Worm (Caenorhabditis elegans) whole organism, L2 larva: ENCODE results near the gene arrd-6.
A peak's percentile ranks its signal among the peaks of the same experiment; 100 is the strongest.

Experiments
- C34F6.9 ChIP-seq: fragments of 150-350 bp; optimal IDR thresholded peaks from 2 replicates; lab custom pipeline; 2014; ENCODE audit warnings: missing biosample characterization, missing genetic modification characterization
- F13H6.1 ChIP-seq: sonication (generic microtip); optimal IDR thresholded peaks from 2 replicates; lab custom pipeline; 2016; ENCODE audit warnings: missing genetic modification characterization, missing compliant biosample characterization
- R02D3.7 ChIP-seq: fragments of 150-350 bp; optimal IDR thresholded peaks from 2 replicates; lab custom pipeline; 2014; ENCODE audit warnings: missing biosample characterization, missing genetic modification characterization
- Y55F3AM.14 ChIP-seq: fragments of 200-800 bp; sonication (Bioruptor generic); optimal IDR thresholded peaks from 2 replicates; lab custom pipeline; 2018; ENCODE audit warnings: mild to moderate bottlenecking, missing genetic modification characterization, missing compliant biosample characterization
- ZK546.5 ChIP-seq: sonication (generic microtip); optimal IDR thresholded peaks from 2 replicates; lab custom pipeline; 2017; ENCODE audit warnings: missing biosample characterization, missing genetic modification characterization
- alr-1 ChIP-seq: fragments of 150-350 bp; optimal IDR thresholded peaks from 2 replicates; lab custom pipeline; 2014; ENCODE audit warnings: missing biosample characterization, missing genetic modification characterization
- ama-1 ChIP-seq: fragments of 150-350 bp; optimal IDR thresholded peaks from 2 replicates; lab custom pipeline; 2018; ENCODE audit warnings: inconsistent platforms
- blmp-1 ChIP-seq: sonication (generic microtip); optimal IDR thresholded peaks from 2 replicates; lab custom pipeline; 2017; ENCODE audit warnings: missing genetic modification characterization, mild to moderate bottlenecking, missing compliant biosample characterization, antibody characterized with exemption, moderate library complexity; ENCODE audit not compliant: insufficient read depth
- ceh-82 ChIP-seq: fragments of 150-350 bp; optimal IDR thresholded peaks from 2 replicates; lab custom pipeline; 2014; ENCODE audit warnings: missing biosample characterization, missing genetic modification characterization
- crh-2 ChIP-seq: sonication (generic microtip); optimal IDR thresholded peaks from 2 replicates; lab custom pipeline; 2017; ENCODE audit warnings: missing biosample characterization, missing genetic modification characterization
- dmd-4 ChIP-seq: sonication (generic microtip); optimal IDR thresholded peaks from 2 replicates; lab custom pipeline; 2017; ENCODE audit warnings: missing biosample characterization, missing genetic modification characterization
- egl-27 ChIP-seq: sonication (generic microtip); optimal IDR thresholded peaks from 3 replicates; lab custom pipeline; 2017; ENCODE audit warnings: missing biosample characterization, missing genetic modification reagents, missing genetic modification characterization
- elt-3 ChIP-seq: sonication (generic microtip); optimal IDR thresholded peaks from 2 replicates; lab custom pipeline; 2017; ENCODE audit warnings: missing biosample characterization, missing genetic modification characterization
- fos-1 ChIP-seq: fragments of 150-350 bp; optimal IDR thresholded peaks from 2 replicates; lab custom pipeline; 2014; ENCODE audit warnings: missing biosample characterization, missing genetic modification characterization
- gmeb-1 ChIP-seq: fragments of 150-350 bp; optimal IDR thresholded peaks from 2 replicates; lab custom pipeline; 2014; ENCODE audit warnings: missing biosample characterization, missing genetic modification characterization
- lin-11 ChIP-seq: fragments of 150-350 bp; sonication (generic microtip); optimal IDR thresholded peaks from 2 replicates; lab custom pipeline; 2014; ENCODE audit warnings: missing biosample characterization, missing genetic modification characterization, inconsistent platforms, mixed read lengths
- lin-13 ChIP-seq: fragments of 150-350 bp; optimal IDR thresholded peaks from 2 replicates; lab custom pipeline; 2014; ENCODE audit warnings: missing biosample characterization, missing genetic modification reagents, missing genetic modification characterization
- lin-39 ChIP-seq: fragments of 150-350 bp; optimal IDR thresholded peaks from 2 replicates; lab custom pipeline; 2014; ENCODE audit warnings: missing biosample characterization, missing genetic modification reagents, missing genetic modification characterization
- lsy-2 ChIP-seq, 2 experiments: fragments of 150-350 bp in 1 of 2; sonication (generic microtip) in 1 of 2; optimal IDR thresholded peaks; 2 replicates each; lab custom pipeline; 2014 to 2017; ENCODE audit warnings: missing biosample characterization in 2 of 2, missing genetic modification characterization in 2 of 2
- mab-5 ChIP-seq: fragments of 150-350 bp; optimal IDR thresholded peaks from 2 replicates; lab custom pipeline; 2014; ENCODE audit warnings: missing biosample characterization, missing genetic modification characterization
- mdl-1 ChIP-seq, 2 experiments: fragments of 150-350 bp in 1 of 2; sonication (generic microtip) in 1 of 2; optimal IDR thresholded peaks; 2 replicates each; lab custom pipeline; 2017; ENCODE audit warnings: missing biosample characterization in 2 of 2, missing genetic modification characterization in 2 of 2
- nhr-11 ChIP-seq: fragments of 150-350 bp; optimal IDR thresholded peaks from 2 replicates; lab custom pipeline; 2014; ENCODE audit warnings: missing biosample characterization, missing genetic modification characterization
- nhr-12 ChIP-seq: fragments of 150-350 bp; optimal IDR thresholded peaks from 2 replicates; lab custom pipeline; 2014; ENCODE audit warnings: missing biosample characterization, missing genetic modification characterization
- nhr-129 ChIP-seq: fragments of 150-350 bp; optimal IDR thresholded peaks from 2 replicates; lab custom pipeline; 2014; ENCODE audit warnings: missing biosample characterization, missing genetic modification characterization
- nhr-23 ChIP-seq: fragments of 150-350 bp; optimal IDR thresholded peaks from 2 replicates; lab custom pipeline; 2014; ENCODE audit warnings: missing biosample characterization, missing genetic modification reagents, missing genetic modification characterization
- nhr-237 ChIP-seq: fragments of 150-350 bp; optimal IDR thresholded peaks from 2 replicates; lab custom pipeline; 2014; ENCODE audit warnings: missing biosample characterization, missing genetic modification characterization
- nhr-25 ChIP-seq: fragments of 150-350 bp; sonication (generic microtip); optimal IDR thresholded peaks from 3 replicates; lab custom pipeline; 2014; ENCODE audit warnings: missing biosample characterization, missing genetic modification characterization
- nhr-6 ChIP-seq: fragments of 150-350 bp; optimal IDR thresholded peaks from 2 replicates; lab custom pipeline; 2014; ENCODE audit warnings: missing biosample characterization, missing genetic modification characterization
- peb-1 ChIP-seq: fragments of 150-350 bp; optimal IDR thresholded peaks from 2 replicates; lab custom pipeline; 2014; ENCODE audit warnings: missing biosample characterization, missing genetic modification characterization
- sma-3 ChIP-seq: sonication (generic microtip); optimal IDR thresholded peaks from 2 replicates; lab custom pipeline; 2016; ENCODE audit warnings: missing genetic modification reagents, missing genetic modification characterization, missing compliant biosample characterization
- sma-9 ChIP-seq, 2 experiments: fragments of 150-350 bp in 1 of 2; sonication (generic microtip) in 1 of 2; optimal IDR thresholded peaks; 2 replicates each; lab custom pipeline; 2014 to 2016; ENCODE audit warnings: missing genetic modification characterization in 2 of 2, mild to moderate bottlenecking in 1 of 2, missing biosample characterization in 1 of 2, missing compliant biosample characterization in 1 of 2, missing genetic modification reagents in 1 of 2, moderate library complexity in 1 of 2
- snpc-4 ChIP-seq: fragments of 150-350 bp; optimal IDR thresholded peaks from 2 replicates; lab custom pipeline; 2014; ENCODE audit warnings: missing biosample characterization, missing genetic modification characterization
- unc-39 ChIP-seq: fragments of 150-350 bp; optimal IDR thresholded peaks from 2 replicates; lab custom pipeline; 2014; ENCODE audit warnings: missing biosample characterization, missing genetic modification characterization
- unc-55 ChIP-seq: fragments of 150-350 bp; sonication (generic microtip); optimal IDR thresholded peaks from 3 replicates; lab custom pipeline; 2014; ENCODE audit warnings: missing biosample characterization, missing genetic modification reagents, missing genetic modification characterization
- zag-1 ChIP-seq: fragments of 150-350 bp; optimal IDR thresholded peaks from 2 replicates; lab custom pipeline; 2014; ENCODE audit warnings: missing biosample characterization, missing genetic modification characterization
- ztf-4 ChIP-seq: fragments of 150-350 bp; optimal IDR thresholded peaks from 2 replicates; lab custom pipeline; 2014; ENCODE audit warnings: missing biosample characterization, missing genetic modification characterization

arrd-6 gene

DNA sequence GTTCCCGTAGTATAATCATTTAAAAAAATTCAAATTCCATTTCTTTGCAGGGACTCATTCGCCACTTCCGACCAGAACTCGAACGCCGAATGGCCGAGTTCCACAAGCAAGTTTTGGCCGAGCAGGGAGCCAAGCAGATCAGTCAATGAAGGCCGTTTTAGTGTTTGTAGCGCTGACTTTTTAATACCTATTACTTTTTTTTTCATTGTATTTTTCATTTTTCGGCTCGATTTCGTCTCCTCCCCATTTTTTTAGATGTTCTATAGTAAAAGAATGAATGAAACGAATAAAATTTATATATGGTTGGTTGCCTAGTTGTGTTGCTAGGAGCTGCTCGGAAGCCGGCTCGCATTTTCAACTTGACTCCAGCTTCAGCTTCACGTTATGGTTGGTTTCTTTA lies 42.7 kb upstream of the arrd-6 start, which contains the start of gene C09H10.4:
Gene C09H10.4, plus strand, starts transcription at position 301 of the 400 bp plus-strand sequence.
- TF ChIP-seq sma-3 (GFP tag; lab: Kevin White, UChicago) (no peak), nhr-11 (tag; lab: Kevin White, UChicago) (no peak), ama-1 (lab: Kevin White, UChicago) (no peak), unc-39 (tag; lab: Kevin White, UChicago) (no peak), ceh-82 (tag; lab: Kevin White, UChicago) (no peak), snpc-4 (no peak), fos-1 (no peak), unc-55 (GFP tag; lab: Kevin White, UChicago) (no peak), zag-1 (tag; lab: Kevin White, UChicago) (no peak), nhr-12 (tag; lab: Kevin White, UChicago) (no peak), nhr-25 (tag; lab: Kevin White, UChicago) (no peak), lin-39 (no peak), lin-11 (tag; lab: Kevin White, UChicago) (no peak), peb-1 (tag; lab: Kevin White, UChicago) (no peak), R02D3.7 (tag; lab: Kevin White, UChicago) (no peak), nhr-23 (tag; lab: Kevin White, UChicago) (no peak), egl-27 (tag; lab: Kevin White, UChicago) (no peak)

DNA sequence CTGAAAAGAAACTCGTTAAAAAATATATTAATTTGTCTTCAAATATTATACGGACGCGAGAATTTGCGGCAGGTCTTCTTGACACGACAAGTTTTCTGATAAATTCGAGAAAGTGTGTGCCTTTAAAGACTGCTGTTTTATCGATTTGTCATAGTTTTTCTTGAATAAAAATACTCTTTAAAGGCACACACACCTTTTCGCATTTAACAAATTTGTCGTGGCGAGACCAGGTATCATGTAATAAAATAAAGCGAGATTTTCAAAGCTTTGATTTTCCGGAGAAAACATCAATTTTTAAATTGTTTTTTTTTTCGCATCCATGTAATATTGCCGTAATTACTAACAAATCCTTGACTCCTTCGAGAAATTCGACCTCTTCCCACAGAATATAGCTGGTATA lies 41.4 kb upstream of the arrd-6 start:
- TF ChIP-seq unc-39 (tag; lab: Kevin White, UChicago), result no peak
- no peak for TF ChIP-seq fos-1
- TF ChIP-seq lin-13 (GFP tag; lab: Kevin White, UChicago), result no peak
- no peak for TF ChIP-seq nhr-237 (tag; lab: Kevin White, UChicago)
- no peak for TF ChIP-seq sma-3 (GFP tag; lab: Kevin White, UChicago)
- no peak for TF ChIP-seq nhr-6 (tag; lab: Kevin White, UChicago)
- no peak for TF ChIP-seq mab-5
- TF ChIP-seq blmp-1, result no peak
- no peak for TF ChIP-seq C34F6.9 (tag; lab: Kevin White, UChicago)
- TF ChIP-seq mdl-1 (tag; optimal IDR thresholded peaks at IDR 0.05; lab: Kevin White, UChicago), result no peak
- no peak for TF ChIP-seq Y55F3AM.14 (GFP tag; lab: Kevin White, UChicago)
- TF ChIP-seq sma-9 (GFP tag; optimal IDR thresholded peaks at IDR 0.05; lab: Kevin White, UChicago), result no peak
- no peak for TF ChIP-seq sma-9 (tag; optimal IDR thresholded peaks at IDR 0.05; lab: Kevin White, UChicago)
- no peak for TF ChIP-seq R02D3.7 (tag; lab: Kevin White, UChicago)

DNA sequence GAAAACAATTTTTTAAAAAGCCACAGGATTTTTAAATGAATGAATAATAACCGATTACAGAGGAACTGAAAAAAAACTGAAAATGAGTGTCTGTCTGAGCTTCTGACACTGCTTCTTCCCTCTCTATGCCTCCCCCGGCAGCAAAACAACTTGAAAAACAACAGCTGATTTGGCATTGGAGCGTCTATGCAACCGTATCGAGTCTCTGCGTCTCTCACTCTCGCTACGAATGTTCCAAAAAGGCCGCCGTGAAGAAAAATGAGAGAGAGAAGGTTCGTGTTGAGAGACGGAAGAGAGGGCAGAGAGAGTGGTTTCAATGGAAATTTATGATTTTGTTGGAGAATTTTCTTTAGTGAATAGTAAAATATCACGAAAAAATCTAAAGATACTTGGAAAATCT lies 39.5 kb upstream of the arrd-6 start:
- peak; percentile 59 for TF ChIP-seq gmeb-1
- peak; percentile 91 for TF ChIP-seq C34F6.9 (tag; lab: Kevin White, UChicago)
- no peak for TF ChIP-seq nhr-12 (tag; lab: Kevin White, UChicago)
- no peak for TF ChIP-seq alr-1 (tag; lab: Kevin White, UChicago)
- peak; percentile 45 for TF ChIP-seq F13H6.1 (tag; lab: Kevin White, UChicago)
- peak; percentile 52 to 82 for TF ChIP-seq lsy-2 (tag; optimal IDR thresholded peaks at IDR 0.05; lab: Kevin White, UChicago)
- TF ChIP-seq ZK546.5 (tag; lab: Kevin White, UChicago), result no peak
- TF ChIP-seq blmp-1, result no peak
- peak; percentile 89 for TF ChIP-seq nhr-129 (tag; lab: Kevin White, UChicago)
- no peak for TF ChIP-seq peb-1 (tag; lab: Kevin White, UChicago)
- no peak for TF ChIP-seq nhr-237 (tag; lab: Kevin White, UChicago)
- TF ChIP-seq ztf-4 (tag; lab: Kevin White, UChicago), result no peak
- TF ChIP-seq nhr-25 (tag; lab: Kevin White, UChicago), result peak; percentile 20
- no peak for TF ChIP-seq ama-1 (lab: Kevin White, UChicago)
- peak; percentile 80 for TF ChIP-seq unc-55 (GFP tag; lab: Kevin White, UChicago)
- peak; percentile 75 for TF ChIP-seq crh-2 (tag; lab: Kevin White, UChicago)
- peak; percentile 29 for TF ChIP-seq sma-3 (GFP tag; lab: Kevin White, UChicago)
- TF ChIP-seq unc-39 (tag; lab: Kevin White, UChicago), result no peak
- TF ChIP-seq elt-3 (tag; lab: Kevin White, UChicago), result no peak
- no peak for TF ChIP-seq dmd-4 (tag; lab: Kevin White, UChicago)
- peak; percentile 37 for TF ChIP-seq fos-1
- peak in 1 of 2 experiments; percentile 4 for TF ChIP-seq mdl-1 (tag; optimal IDR thresholded peaks at IDR 0.05; lab: Kevin White, UChicago)
- peak; percentile 68 for TF ChIP-seq lin-11 (tag; lab: Kevin White, UChicago)
- TF ChIP-seq snpc-4, result peak; percentile 8
- peak; percentile 51 for TF ChIP-seq lin-13 (GFP tag; lab: Kevin White, UChicago)
- TF ChIP-seq sma-9 (GFP tag; optimal IDR thresholded peaks at IDR 0.05; lab: Kevin White, UChicago), result peak; percentile 50
- no peak for TF ChIP-seq sma-9 (tag; optimal IDR thresholded peaks at IDR 0.05; lab: Kevin White, UChicago)
